Worm (Caenorhabditis elegans) whole organism, L1 larva: ENCODE measurements around the gene F08H9.3.

Source experiments
- C04F5.9 ChIP-seq: sonication (generic microtip); optimal IDR thresholded peaks from 2 replicates; lab custom pipeline; 2016; ENCODE audit warnings: missing genetic modification characterization, missing compliant biosample characterization
- C16A3.4 ChIP-seq: fragments of 150-350 bp; optimal IDR thresholded peaks from 2 replicates; lab custom pipeline; 2014; ENCODE audit warnings: missing biosample characterization, missing genetic modification characterization
- Y116A8C.19 ChIP-seq: sonication (generic microtip); optimal IDR thresholded peaks from 2 replicates; lab custom pipeline; 2016; ENCODE audit warnings: missing compliant biosample characterization, missing genetic modification characterization, borderline replicate concordance
- aha-1 ChIP-seq: fragments of 150-350 bp; optimal IDR thresholded peaks from 2 replicates; lab custom pipeline; 2014; ENCODE audit warnings: missing biosample characterization, missing genetic modification characterization
- alr-1 ChIP-seq: fragments of 200-800 bp; sonication (Bioruptor generic); optimal IDR thresholded peaks from 2 replicates; lab custom pipeline; 2018; ENCODE audit warnings: borderline replicate concordance, mild to moderate bottlenecking, missing genetic modification characterization, missing compliant biosample characterization
- ama-1 ChIP-seq: fragments of 150-350 bp; optimal IDR thresholded peaks from 2 replicates; lab custom pipeline; 2014
- blmp-1 ChIP-seq: fragments of 150-350 bp; optimal IDR thresholded peaks from 2 replicates; lab custom pipeline; 2014; ENCODE audit warnings: missing biosample characterization, missing genetic modification characterization
- ceh-82 ChIP-seq, 3 experiments: fragments of 150-350 bp in 1 of 3; sonication (generic microtip) in 2 of 3; optimal IDR thresholded peaks; 2 replicates each; lab custom pipeline; 2014 to 2017; ENCODE audit warnings: missing biosample characterization in 3 of 3, missing genetic modification characterization in 3 of 3
- ceh-88 ChIP-seq: fragments of 200-800 bp; sonication (Bioruptor generic); IDR thresholded peaks from 2 replicates; pipeline ENCODE4 v1.3.6; 2022; ENCODE audit warnings: missing genetic modification characterization, missing compliant biosample characterization
- dsc-1 ChIP-seq: sonication (generic microtip); optimal IDR thresholded peaks from 2 replicates; lab custom pipeline; 2016; ENCODE audit warnings: mild to moderate bottlenecking, missing genetic modification characterization, missing compliant biosample characterization
- efl-1 ChIP-seq, 4 experiments: fragments of 150-350 bp; optimal IDR thresholded peaks in 3 of 4; peaks in 1 of 4; 1 replicate in 1 of 4; 2 replicates in 3 of 4; lab custom pipeline; 2014; ENCODE audit warnings: missing biosample characterization in 2 of 4, missing genetic modification characterization in 2 of 4, missing genetic modification reagents in 2 of 4
- elt-2 ChIP-seq: sonication (generic microtip); optimal IDR thresholded peaks from 2 replicates; lab custom pipeline; 2016; ENCODE audit warnings: missing genetic modification characterization, mild to moderate bottlenecking, inconsistent platforms, missing compliant biosample characterization, missing genetic modification reagents
- elt-3 ChIP-seq, 6 experiments: fragments of 150-350 bp in 1 of 6; sonication (generic microtip); optimal IDR thresholded peaks; 2 replicates each; lab custom pipeline; 2017 to 2018; ENCODE audit warnings: missing biosample characterization in 6 of 6, missing genetic modification characterization in 6 of 6, inconsistent platforms in 1 of 6
- ets-5 ChIP-seq: fragments of 200-800 bp; sonication (Bioruptor generic); IDR thresholded peaks from 2 replicates; pipeline ENCODE4 v1.3.6; 2022; ENCODE audit warnings: missing genetic modification characterization, missing compliant biosample characterization
- fkh-10 ChIP-seq: sonication (generic microtip); optimal IDR thresholded peaks from 2 replicates; lab custom pipeline; 2017; ENCODE audit warnings: missing biosample characterization, missing genetic modification reagents, missing genetic modification characterization
- fkh-4 ChIP-seq: sonication (generic microtip); optimal IDR thresholded peaks from 2 replicates; lab custom pipeline; 2016; ENCODE audit warnings: missing compliant biosample characterization, missing genetic modification characterization, borderline replicate concordance
- grh-1 ChIP-seq: fragments of 200-800 bp; sonication (Bioruptor generic); IDR thresholded peaks from 2 replicates; pipeline ENCODE4 v1.3.6; 2022; ENCODE audit warnings: missing genetic modification reagents, missing genetic modification characterization, missing compliant biosample characterization
- irx-1 ChIP-seq: sonication (generic microtip); optimal IDR thresholded peaks from 2 replicates; lab custom pipeline; 2016; ENCODE audit warnings: missing genetic modification characterization, missing compliant biosample characterization
- isw-1 ChIP-seq: fragments of 200-800 bp; sonication (Bioruptor generic); IDR thresholded peaks from 2 replicates; pipeline ENCODE4 v1.3.6; 2022; ENCODE audit warnings: missing genetic modification characterization, missing compliant biosample characterization
- jun-1 ChIP-seq: fragments of 150-350 bp; optimal IDR thresholded peaks from 2 replicates; lab custom pipeline; 2014; ENCODE audit warnings: missing biosample characterization, missing genetic modification reagents, missing genetic modification characterization
- lin-13 ChIP-seq: fragments of 150-350 bp; optimal IDR thresholded peaks from 2 replicates; lab custom pipeline; 2014; ENCODE audit warnings: missing biosample characterization, missing genetic modification reagents, missing genetic modification characterization
- lin-14 ChIP-seq: fragments of 200-800 bp; sonication (Bioruptor generic); optimal IDR thresholded peaks from 2 replicates; lab custom pipeline; 2018; ENCODE audit warnings: mild to moderate bottlenecking, missing genetic modification characterization, moderate library complexity, missing compliant biosample characterization
- lin-15B ChIP-seq: fragments of 150-350 bp; sonication (generic microtip); optimal IDR thresholded peaks from 3 replicates; lab custom pipeline; 2014; ENCODE audit warnings: missing biosample characterization, missing genetic modification characterization
- lin-39 ChIP-seq: fragments of 150-350 bp; optimal IDR thresholded peaks from 2 replicates; lab custom pipeline; 2014; ENCODE audit warnings: missing biosample characterization, missing genetic modification reagents, missing genetic modification characterization
- lir-3 ChIP-seq: sonication (generic microtip); optimal IDR thresholded peaks from 2 replicates; lab custom pipeline; 2016; ENCODE audit warnings: mild to moderate bottlenecking, missing genetic modification characterization, moderate library complexity, missing compliant biosample characterization; ENCODE audit not compliant: poor library complexity
- lsy-2 ChIP-seq, 2 experiments: fragments of 150-350 bp; optimal IDR thresholded peaks; 2 replicates each; lab custom pipeline; 2014; ENCODE audit warnings: missing biosample characterization in 2 of 2, missing genetic modification characterization in 2 of 2
- nhr-11 ChIP-seq: fragments of 150-350 bp; optimal IDR thresholded peaks from 2 replicates; lab custom pipeline; 2014; ENCODE audit warnings: missing biosample characterization, missing genetic modification characterization
- nhr-12 ChIP-seq: sonication (generic microtip); optimal IDR thresholded peaks from 2 replicates; lab custom pipeline; 2017; ENCODE audit warnings: missing biosample characterization, missing genetic modification characterization
- nhr-19 ChIP-seq: fragments of 200-800 bp; sonication (Bioruptor generic); conservative IDR thresholded peaks from 2 replicates; pipeline ENCODE4 v1.3.6; 2022; ENCODE audit warnings: missing genetic modification characterization, missing compliant biosample characterization
- nhr-20 ChIP-seq: sonication (generic microtip); optimal IDR thresholded peaks from 2 replicates; lab custom pipeline; 2016; ENCODE audit warnings: mild to moderate bottlenecking, missing genetic modification characterization, missing compliant biosample characterization
- nhr-237 ChIP-seq: fragments of 150-350 bp; optimal IDR thresholded peaks from 2 replicates; lab custom pipeline; 2014; ENCODE audit warnings: missing biosample characterization, missing genetic modification characterization
- nhr-47 ChIP-seq: sonication (generic microtip); optimal IDR thresholded peaks from 2 replicates; lab custom pipeline; 2016; ENCODE audit warnings: mild to moderate bottlenecking, missing genetic modification characterization, moderate library complexity, missing compliant biosample characterization
- nhr-71 ChIP-seq: sonication (generic microtip); optimal IDR thresholded peaks from 2 replicates; lab custom pipeline; 2016; ENCODE audit warnings: mild to moderate bottlenecking, missing genetic modification characterization, moderate library complexity, missing compliant biosample characterization
- nhr-77 ChIP-seq: fragments of 150-350 bp; optimal IDR thresholded peaks from 2 replicates; lab custom pipeline; 2014; ENCODE audit warnings: missing biosample characterization, missing genetic modification characterization
- nhr-84 ChIP-seq: sonication (generic microtip); optimal IDR thresholded peaks from 2 replicates; lab custom pipeline; 2017; ENCODE audit warnings: missing biosample characterization, missing genetic modification characterization
- pag-3 ChIP-seq: sonication (generic microtip); optimal IDR thresholded peaks from 2 replicates; lab custom pipeline; 2017; ENCODE audit warnings: missing genetic modification characterization, mild to moderate bottlenecking, missing compliant biosample characterization, antibody characterized with exemption, borderline replicate concordance; ENCODE audit not compliant: insufficient read depth
- pax-3 ChIP-seq: fragments of 200-800 bp; sonication (Bioruptor generic); optimal IDR thresholded peaks from 2 replicates; lab custom pipeline; 2018; ENCODE audit warnings: mild to moderate bottlenecking, missing genetic modification characterization, moderate library complexity, missing compliant biosample characterization
- pqm-1 ChIP-seq: sonication (generic microtip); optimal IDR thresholded peaks from 3 replicates; lab custom pipeline; 2017; ENCODE audit warnings: missing biosample characterization, missing genetic modification characterization
- rnt-1 ChIP-seq: sonication (generic microtip); optimal IDR thresholded peaks from 2 replicates; lab custom pipeline; 2016; ENCODE audit warnings: mild to moderate bottlenecking, missing genetic modification characterization, moderate library complexity, missing compliant biosample characterization
- sox-4 ChIP-seq: sonication (generic microtip); optimal IDR thresholded peaks from 2 replicates; lab custom pipeline; 2016; ENCODE audit warnings: missing genetic modification characterization, missing compliant biosample characterization
- sup-37 ChIP-seq: fragments of 200-800 bp; sonication (Bioruptor generic); optimal IDR thresholded peaks from 2 replicates; lab custom pipeline; 2018; ENCODE audit warnings: mild to moderate bottlenecking, missing genetic modification characterization, missing compliant biosample characterization
- tbx-2 ChIP-seq: sonication (generic microtip); optimal IDR thresholded peaks from 2 replicates; lab custom pipeline; 2016; ENCODE audit warnings: missing genetic modification characterization, missing compliant biosample characterization
- unc-130 ChIP-seq: fragments of 150-350 bp; optimal IDR thresholded peaks from 2 replicates; lab custom pipeline; 2017; ENCODE audit warnings: missing biosample characterization, missing genetic modification characterization, inconsistent platforms
- unc-62 ChIP-seq: fragments of 150-350 bp; optimal IDR thresholded peaks from 2 replicates; lab custom pipeline; 2014; ENCODE audit warnings: missing biosample characterization, missing genetic modification reagents, missing genetic modification characterization
- xbp-1 ChIP-seq: sonication (generic microtip); optimal IDR thresholded peaks from 2 replicates; lab custom pipeline; 2016; ENCODE audit warnings: missing genetic modification characterization, missing compliant biosample characterization
- zip-4 ChIP-seq: fragments of 200-800 bp; sonication (Bioruptor generic); optimal IDR thresholded peaks from 2 replicates; lab custom pipeline; 2018; ENCODE audit warnings: mild to moderate bottlenecking, missing genetic modification characterization, moderate library complexity, missing compliant biosample characterization
- ztf-4 ChIP-seq: fragments of 150-350 bp; optimal IDR thresholded peaks from 2 replicates; lab custom pipeline; 2014; ENCODE audit warnings: missing biosample characterization, missing genetic modification characterization

The F08H9.3 gene

DNA sequence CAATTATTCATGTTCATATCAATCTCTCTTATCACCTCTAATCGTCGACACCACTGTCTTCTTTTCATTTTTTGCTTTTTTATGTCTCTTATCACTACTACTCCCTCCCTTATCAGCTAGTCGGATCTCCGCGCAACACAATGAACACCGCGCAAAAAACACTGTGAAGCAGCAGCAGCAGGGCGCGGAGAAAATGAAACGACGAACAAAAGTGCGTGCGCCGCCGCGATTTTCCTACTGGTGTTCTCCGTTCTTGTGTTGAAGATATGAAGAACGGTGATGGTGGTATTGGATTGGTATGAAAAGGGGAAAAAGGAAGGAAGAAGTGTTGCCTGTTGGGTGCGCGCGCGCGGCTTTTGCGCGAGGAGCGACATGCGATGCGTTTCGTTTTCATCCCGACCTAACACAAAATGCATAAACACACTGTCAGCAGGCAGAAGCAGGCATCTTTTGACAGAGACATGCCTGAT, 42.6 kb upstream of the F08H9.3 start (continued):
- TF ChIP-seq nhr-12 (tag; lab: Kevin White, UChicago) = no peak
- TF ChIP-seq ets-5 (GFP tag; lab: Robert Waterston, UW) = no peak
- TF ChIP-seq alr-1 (tag; lab: Kevin White, UChicago) = no peak
- no peak for TF ChIP-seq jun-1 (tag; lab: Kevin White, UChicago)
- TF ChIP-seq ama-1 (lab: Kevin White, UChicago) = no peak
- no peak for TF ChIP-seq unc-62
- no peak for TF ChIP-seq nhr-47 (tag; lab: Kevin White, UChicago)

DNA sequence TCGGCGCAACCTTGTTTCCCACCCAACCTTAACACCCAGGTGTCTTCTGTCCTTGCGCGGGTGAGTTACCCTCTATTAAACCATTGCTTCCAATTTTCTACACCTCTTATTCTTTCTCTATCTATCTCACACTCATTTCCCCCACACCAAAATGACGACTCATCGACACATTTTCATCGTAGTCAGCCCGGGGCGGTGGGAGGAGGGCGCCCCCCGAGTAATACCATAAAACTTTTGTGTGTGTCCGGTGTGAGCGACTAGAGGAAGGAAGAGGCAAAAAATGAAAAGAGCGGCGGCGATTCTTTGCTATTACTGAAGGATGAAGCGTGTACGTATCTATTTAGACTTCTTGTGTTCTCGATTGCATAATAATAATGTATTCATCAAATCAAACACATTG, 41.6 kb upstream of the F08H9.3 start:
- TF ChIP-seq nhr-12 (tag; lab: Kevin White, UChicago) (no peak), zip-4 (no peak), pax-3 (tag; lab: Kevin White, UChicago) (peak; percentile 6), nhr-71 (peak; percentile 1), lin-14 (GFP tag; lab: Kevin White, UChicago) (peak; percentile 62), efl-1 (optimal IDR thresholded peaks at IDR 0.05; lab: Kevin White, UChicago) (no peak), efl-1 (GFP tag; optimal IDR thresholded peaks at IDR 0.05 in 1 of 2; lab: Kevin White, UChicago) (peak in 1 of 2 experiments; percentile 74), nhr-77 (tag; lab: Kevin White, UChicago) (no peak), lin-15B (tag; lab: Kevin White, UChicago) (no peak), ceh-82 (tag; optimal IDR thresholded peaks at IDR 0.05; lab: Kevin White, UChicago) (no peak), nhr-20 (tag; lab: Kevin White, UChicago) (no peak), rnt-1 (tag; lab: Kevin White, UChicago) (peak; percentile 20), irx-1 (no peak), nhr-11 (tag; lab: Kevin White, UChicago) (no peak), sox-4 (tag; lab: Kevin White, UChicago) (no peak), pqm-1 (tag; lab: Kevin White, UChicago) (no peak), elt-2 (tag; lab: Kevin White, UChicago) (peak; percentile 17), xbp-1 (no peak), lsy-2 (tag; optimal IDR thresholded peaks at IDR 0.05; lab: Kevin White, UChicago) (no peak), ceh-88 (GFP tag; lab: Robert Waterston, UW) (no peak), blmp-1 (no peak), lir-3 (no peak)

DNA sequence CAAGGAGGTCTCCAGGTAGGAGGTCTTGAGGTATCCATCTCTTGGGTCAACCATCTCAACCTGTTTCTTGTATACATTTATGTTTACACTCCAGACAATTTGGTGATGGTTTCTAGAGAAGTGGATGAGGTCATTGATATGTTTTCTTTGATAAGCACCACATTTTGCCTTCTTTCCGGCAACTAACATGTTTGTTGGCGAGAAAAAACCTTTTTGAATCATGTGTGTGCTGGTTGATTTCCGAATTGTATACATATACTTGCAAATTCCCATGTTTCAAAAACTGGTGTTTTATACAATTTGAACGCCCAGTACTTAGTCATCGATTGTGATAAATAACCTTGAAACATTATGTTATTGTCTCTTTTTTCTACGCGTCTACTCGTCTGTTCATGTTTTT, 41.0 kb upstream of the F08H9.3 start:
- TF ChIP-seq pag-3 (no peak), Y116A8C.19 (tag; lab: Kevin White, UChicago) (no peak), nhr-11 (tag; lab: Kevin White, UChicago) (no peak), aha-1 (tag; lab: Kevin White, UChicago) (no peak), lin-39 (tag; lab: Kevin White, UChicago) (no peak), elt-2 (tag; lab: Kevin White, UChicago) (peak; percentile 19), dsc-1 (tag; lab: Kevin White, UChicago) (no peak), lin-14 (GFP tag; lab: Kevin White, UChicago) (peak; percentile 10), ztf-4 (tag; lab: Kevin White, UChicago) (no peak)

DNA sequence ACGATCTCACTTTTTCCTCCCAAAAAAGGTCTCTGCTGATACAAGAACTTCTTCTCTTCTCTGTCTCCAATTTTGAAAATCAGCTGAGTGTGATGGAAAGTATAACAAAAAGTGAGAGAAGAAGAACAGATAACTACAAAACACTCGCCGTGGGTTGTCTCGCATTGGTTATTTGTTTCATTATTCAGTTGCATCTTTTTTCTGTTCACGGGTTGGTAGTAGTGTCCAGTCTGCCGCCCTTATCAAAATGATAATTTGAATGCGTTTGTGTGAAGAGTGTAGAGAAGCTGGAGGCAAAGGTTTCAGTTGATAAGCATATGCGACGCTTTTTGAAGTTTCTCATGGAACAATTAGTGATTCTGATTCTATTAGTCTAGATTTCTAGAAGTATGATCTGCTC, 39.9 kb upstream of the F08H9.3 start:
- no peak for TF ChIP-seq ets-5 (GFP tag; lab: Robert Waterston, UW)
- no peak for TF ChIP-seq fkh-10 (GFP tag; lab: Kevin White, UChicago)
- no peak for TF ChIP-seq ama-1 (lab: Kevin White, UChicago)
- no peak for TF ChIP-seq fkh-4 (tag; lab: Kevin White, UChicago)
- TF ChIP-seq elt-3 (tag; optimal IDR thresholded peaks at IDR 0.05; lab: Kevin White, UChicago) = peak in 1 of 6 experiments; percentile 42
- TF ChIP-seq jun-1 (tag; lab: Kevin White, UChicago) = no peak
- no peak for TF ChIP-seq alr-1 (tag; lab: Kevin White, UChicago)
- TF ChIP-seq nhr-84 (tag; lab: Kevin White, UChicago) = no peak
- no peak for TF ChIP-seq grh-1 (GFP tag; lab: Robert Waterston, UW)
- TF ChIP-seq elt-2 (tag; lab: Kevin White, UChicago) = peak; percentile 83
- TF ChIP-seq isw-1 (GFP tag; lab: Robert Waterston, UW) = no peak
- TF ChIP-seq pqm-1 (tag; lab: Kevin White, UChicago) = peak; percentile 15
- TF ChIP-seq lin-39 (tag; lab: Kevin White, UChicago) = no peak
- TF ChIP-seq nhr-19 (GFP tag; lab: Robert Waterston, UW) = no peak
- TF ChIP-seq nhr-237 (tag; lab: Kevin White, UChicago) = no peak
- no peak for TF ChIP-seq unc-130 (tag; lab: Kevin White, UChicago)
- no peak for TF ChIP-seq tbx-2 (tag; lab: Kevin White, UChicago)
- TF ChIP-seq unc-62 = no peak
- TF ChIP-seq C16A3.4 (tag; lab: Kevin White, UChicago) = no peak
- no peak for TF ChIP-seq C04F5.9
- no peak for TF ChIP-seq lin-13 (GFP tag; lab: Kevin White, UChicago)
- TF ChIP-seq sup-37 (GFP tag; lab: Kevin White, UChicago) = no peak
